Fruit fly (Drosophila melanogaster) Kc167 (cell line): ENCODE data around the gene ATPsynepsilonL.

ENCODE experiments used
- Myc ChIP-seq: fragments of >200 bp; optimal IDR thresholded peaks from 2 replicates; lab custom pipeline; 2017; ENCODE audit warnings: missing external identifiers
- Sin3A ChIP-seq: fragments of >200 bp; optimal IDR thresholded peaks from 2 replicates; lab custom pipeline; 2018; ENCODE audit warnings: missing external identifiers
- h ChIP-seq: fragments of >200 bp; optimal IDR thresholded peaks from 3 replicates; lab custom pipeline; 2018; ENCODE audit warnings: missing external identifiers
- psq ChIP-seq: fragments of >200 bp; optimal IDR thresholded peaks from 2 replicates; lab custom pipeline; 2017; ENCODE audit warnings: missing external identifiers
- ttk ChIP-seq: sonication (Bioruptor generic); optimal IDR thresholded peaks from 2 replicates; lab custom pipeline; 2017; ENCODE audit warnings: missing external identifiers

DNA sequence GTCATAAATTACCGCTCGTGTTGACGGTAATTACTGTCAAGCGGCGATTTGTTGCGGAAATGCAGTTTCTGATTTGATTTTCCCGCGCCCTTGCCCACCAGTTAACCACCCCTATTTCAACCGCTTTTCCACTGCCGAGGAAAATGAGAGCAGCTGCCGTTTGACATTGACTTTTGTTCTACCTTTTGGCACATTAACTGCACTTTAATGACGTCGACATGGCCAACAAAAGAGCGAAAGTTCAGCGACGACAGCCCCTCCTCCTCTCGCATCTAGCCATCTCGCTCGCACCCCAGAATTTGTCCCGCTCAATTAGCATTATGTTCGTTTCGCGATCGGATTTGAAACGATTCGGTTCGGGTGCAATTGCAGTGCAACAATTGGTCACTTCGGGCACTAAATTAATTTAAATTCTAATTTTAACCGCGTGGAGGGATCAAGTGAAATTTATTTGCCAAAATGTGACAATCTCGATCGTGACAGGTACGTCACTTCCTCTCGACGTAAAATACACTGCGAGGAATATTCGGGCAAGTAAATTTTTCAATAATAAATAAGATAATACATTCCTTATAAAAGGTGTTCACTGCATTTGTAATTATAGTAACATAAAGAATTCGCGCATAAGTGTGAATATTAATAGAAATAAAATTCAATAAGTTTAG is 10.3 kb upstream of the ATPsynepsilonL start:
- TF ChIP-seq Sin3A (lab: Kevin White, UChicago) = no peak
- TF ChIP-seq ttk = no peak
- no peak for TF ChIP-seq psq (lab: Kevin White, UChicago)
- no peak for TF ChIP-seq h (lab: Kevin White, UChicago)
- no peak for TF ChIP-seq Myc
